Worm (Caenorhabditis elegans): ENCODE results near the gene ZK637.12.

DNA sequence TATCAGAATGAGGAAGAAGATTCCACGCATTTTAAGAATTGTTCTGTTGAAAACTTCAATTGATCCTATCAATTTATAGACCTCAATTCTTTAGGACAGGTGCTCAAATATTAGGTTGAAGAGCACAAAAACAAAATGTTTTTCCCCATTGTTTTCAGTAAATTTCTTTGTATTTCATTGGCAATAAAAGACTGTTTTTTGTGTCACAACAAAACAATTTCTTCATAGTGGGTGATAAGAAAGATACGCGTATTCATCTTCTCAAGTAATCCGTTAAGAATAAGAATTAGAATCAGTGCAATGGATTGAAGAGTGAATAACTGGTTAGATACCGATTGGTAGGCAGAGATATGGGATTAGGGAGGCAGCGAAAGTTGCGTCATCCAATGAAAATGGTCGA lies 36.6 kb downstream of the ZK637.12 start, which contains the start of gene ZK643.6:
- TF ChIP-seq ztf-4 (tag; optimal IDR thresholded peaks at IDR 0.05) (no peak), skn-1 (tag; optimal IDR thresholded peaks at IDR 0.05) (no peak), lin-39 (tag; optimal IDR thresholded peaks at IDR 0.05) (no peak), dmd-4 (tag; optimal IDR thresholded peaks at IDR 0.05) (no peak), unc-55 (GFP tag; optimal IDR thresholded peaks at IDR 0.05) (no peak), aly-2 (tag; optimal IDR thresholded peaks at IDR 0.05) (no peak), nhr-11 (tag; optimal IDR thresholded peaks at IDR 0.05) (no peak), ceh-82 (tag; optimal IDR thresholded peaks at IDR 0.05) (no peak), elt-3 (tag; optimal IDR thresholded peaks at IDR 0.05) (no peak), ceh-16 (tag; optimal IDR thresholded peaks at IDR 0.05) (no peak), nhr-12 (tag; optimal IDR thresholded peaks at IDR 0.05) (no peak), ZK546.5 (tag; optimal IDR thresholded peaks at IDR 0.05) (no peak), nhr-21 (tag; optimal IDR thresholded peaks at IDR 0.05) (no peak), gmeb-1 (tag; optimal IDR thresholded peaks at IDR 0.05) (no peak)

Data from whole organism, L2 larva.